Worm (Caenorhabditis elegans) whole organism, late embryonic: ENCODE results near the gene W04G3.11.

Experiments
- C08G9.2 ChIP-seq: sonication (generic microtip); optimal IDR thresholded peaks from 2 replicates; lab custom pipeline; 2016; ENCODE audit warnings: mild to moderate bottlenecking, missing genetic modification characterization, moderate library complexity, missing compliant biosample characterization
- K02D7.2 ChIP-seq: sonication (generic microtip); optimal IDR thresholded peaks from 2 replicates; lab custom pipeline; 2017; ENCODE audit warnings: mild to moderate bottlenecking, missing genetic modification characterization, missing compliant biosample characterization
- T23F11.4 ChIP-seq: fragments of 200-800 bp; sonication (Bioruptor generic); optimal IDR thresholded peaks from 2 replicates; lab custom pipeline; 2018; ENCODE audit warnings: mild to moderate bottlenecking, missing genetic modification characterization, missing compliant biosample characterization
- Y22D7AL.16 ChIP-seq: sonication (generic microtip); optimal IDR thresholded peaks from 2 replicates; lab custom pipeline; 2016; ENCODE audit warnings: missing genetic modification characterization, missing compliant biosample characterization
- ahr-1 ChIP-seq: sonication (generic microtip); optimal IDR thresholded peaks from 2 replicates; lab custom pipeline; 2016; ENCODE audit warnings: missing genetic modification characterization, missing compliant biosample characterization
- ceh-14 ChIP-seq: sonication (generic microtip); optimal IDR thresholded peaks from 2 replicates; lab custom pipeline; 2016; ENCODE audit warnings: missing genotype, missing genetic modification characterization, missing compliant biosample characterization
- ceh-18 ChIP-seq: sonication (generic microtip); optimal IDR thresholded peaks from 2 replicates; lab custom pipeline; 2016; ENCODE audit warnings: missing genetic modification characterization, missing compliant biosample characterization
- ceh-45 ChIP-seq: fragments of 200-800 bp; sonication (Bioruptor generic); IDR thresholded peaks from 2 replicates; pipeline ENCODE4 v1.3.6; 2022; ENCODE audit warnings: missing genetic modification reagents, missing genetic modification characterization, missing compliant biosample characterization
- ceh-48 ChIP-seq: sonication (generic microtip); optimal IDR thresholded peaks from 2 replicates; lab custom pipeline; 2016; ENCODE audit warnings: missing genetic modification characterization, inconsistent platforms, missing compliant biosample characterization
- ceh-9 ChIP-seq: sonication (generic microtip); optimal IDR thresholded peaks from 2 replicates; lab custom pipeline; 2016; ENCODE audit warnings: mild to moderate bottlenecking, missing genetic modification characterization, inconsistent platforms, missing compliant biosample characterization
- dve-1 ChIP-seq: sonication (generic microtip); optimal IDR thresholded peaks from 2 replicates; lab custom pipeline; 2017; ENCODE audit warnings: antibody characterized with exemption, mild to moderate bottlenecking, missing genetic modification characterization, missing compliant biosample characterization
- elt-2 ChIP-seq: sonication (generic microtip); optimal IDR thresholded peaks from 2 replicates; lab custom pipeline; 2016; ENCODE audit warnings: missing genetic modification reagents, missing genetic modification characterization, missing compliant biosample characterization
- elt-4 ChIP-seq: sonication (generic microtip); optimal IDR thresholded peaks from 2 replicates; lab custom pipeline; 2016; ENCODE audit warnings: missing genetic modification characterization, missing compliant biosample characterization
- eyg-1 ChIP-seq: sonication (generic microtip); optimal IDR thresholded peaks from 2 replicates; lab custom pipeline; 2016; ENCODE audit warnings: missing genotype, missing genetic modification characterization, missing compliant biosample characterization
- fax-1 ChIP-seq: sonication (generic microtip); optimal IDR thresholded peaks from 2 replicates; lab custom pipeline; 2016; ENCODE audit warnings: missing genotype, missing genetic modification characterization, missing compliant biosample characterization
- hlh-15 ChIP-seq: sonication (generic microtip); optimal IDR thresholded peaks from 2 replicates; lab custom pipeline; 2016; ENCODE audit warnings: missing genetic modification characterization, missing compliant biosample characterization
- hlh-30 ChIP-seq: sonication (generic microtip); optimal IDR thresholded peaks from 2 replicates; lab custom pipeline; 2017; ENCODE audit warnings: antibody characterized with exemption, missing genetic modification characterization, missing compliant biosample characterization; ENCODE audit not compliant: insufficient read depth
- madf-2 ChIP-seq: sonication (generic microtip); optimal IDR thresholded peaks from 2 replicates; lab custom pipeline; 2017; ENCODE audit warnings: missing genetic modification characterization, missing compliant biosample characterization
- nhr-232 ChIP-seq: sonication (generic microtip); optimal IDR thresholded peaks from 2 replicates; lab custom pipeline; 2016; ENCODE audit warnings: missing genetic modification characterization, missing compliant biosample characterization
- pag-3 ChIP-seq: sonication (generic microtip); optimal IDR thresholded peaks from 2 replicates; lab custom pipeline; 2016; ENCODE audit warnings: missing compliant biosample characterization, missing genetic modification characterization, borderline replicate concordance
- pat-9 ChIP-seq: fragments of 200-800 bp; sonication (Bioruptor generic); optimal IDR thresholded peaks from 2 replicates; lab custom pipeline; 2018; ENCODE audit warnings: mild to moderate bottlenecking, missing genetic modification characterization, moderate library complexity, missing compliant biosample characterization
- pax-1 ChIP-seq: fragments of 150-350 bp; optimal IDR thresholded peaks from 2 replicates; lab custom pipeline; 2014; ENCODE audit warnings: missing biosample characterization, missing genetic modification characterization
- pha-4 ChIP-seq: fragments of 150-350 bp; optimal IDR thresholded peaks from 2 replicates; lab custom pipeline; 2018; ENCODE audit warnings: missing biosample characterization, missing genetic modification reagents, missing genetic modification characterization
- ref-2 ChIP-seq: sonication (generic microtip); optimal IDR thresholded peaks from 2 replicates; lab custom pipeline; 2016; ENCODE audit warnings: missing genetic modification characterization, missing compliant biosample characterization
- sdc-2 ChIP-seq: sonication (generic microtip); optimal IDR thresholded peaks from 2 replicates; lab custom pipeline; 2016; ENCODE audit warnings: missing genotype, missing genetic modification characterization, missing compliant biosample characterization
- sox-2 ChIP-seq: fragments of 200-800 bp; sonication (Bioruptor generic); IDR thresholded peaks from 2 replicates; pipeline ENCODE4 v1.3.6; 2022; ENCODE audit warnings: missing genetic modification reagents, missing genetic modification characterization, missing compliant biosample characterization
- sox-4 ChIP-seq: sonication (generic microtip); optimal IDR thresholded peaks from 2 replicates; lab custom pipeline; 2017; ENCODE audit warnings: mild to moderate bottlenecking, missing genetic modification characterization, inconsistent platforms, missing compliant biosample characterization
- syd-9 ChIP-seq: sonication (generic microtip); optimal IDR thresholded peaks from 2 replicates; lab custom pipeline; 2016; ENCODE audit warnings: mild to moderate bottlenecking, missing genetic modification characterization, moderate library complexity, missing compliant biosample characterization
- tbx-2 ChIP-seq: sonication (generic microtip); optimal IDR thresholded peaks from 2 replicates; lab custom pipeline; 2016; ENCODE audit warnings: missing genetic modification characterization, missing compliant biosample characterization
- tbx-7 ChIP-seq: sonication (generic microtip); optimal IDR thresholded peaks from 2 replicates; lab custom pipeline; 2016; ENCODE audit warnings: missing genotype, missing genetic modification characterization, missing compliant biosample characterization
- unc-42 ChIP-seq: sonication (generic microtip); optimal IDR thresholded peaks from 2 replicates; lab custom pipeline; 2016; ENCODE audit warnings: missing genotype, missing genetic modification characterization, missing compliant biosample characterization
- unc-55 ChIP-seq: sonication (generic microtip); optimal IDR thresholded peaks from 2 replicates; lab custom pipeline; 2017; ENCODE audit warnings: missing biosample characterization, missing genetic modification reagents, missing genetic modification characterization
- ztf-16 ChIP-seq: sonication (generic microtip); optimal IDR thresholded peaks from 2 replicates; lab custom pipeline; 2017; ENCODE audit warnings: missing genetic modification characterization, missing compliant biosample characterization

W04G3.11 gene

DNA sequence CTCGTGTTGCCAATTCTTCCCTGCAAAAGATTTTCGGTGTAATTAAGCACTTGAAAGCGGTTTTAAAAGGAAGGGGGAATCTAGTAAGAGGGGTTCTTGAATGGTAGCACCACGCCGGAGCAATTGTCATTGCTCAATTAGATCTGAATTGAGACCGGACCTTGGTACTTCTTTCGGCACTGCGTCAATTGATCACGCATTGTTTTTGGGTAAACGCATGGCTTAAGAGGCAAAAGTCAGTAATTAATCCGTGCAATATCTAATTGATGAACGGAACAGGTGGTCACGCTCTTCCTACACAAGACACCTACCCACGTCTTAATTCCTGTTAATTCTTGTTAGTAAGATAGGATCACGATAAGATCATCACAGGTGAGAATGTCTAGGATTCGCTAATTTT, 35.0 kb downstream of the W04G3.11 start:
- TF ChIP-seq ref-2 (tag; lab: Kevin White, UChicago) (peak; percentile 11), pat-9 (tag; lab: Kevin White, UChicago) (no peak), sox-2 (GFP tag; lab: Robert Waterston, UW) (no peak)
- TF ChIP-seq, all 69 proteins: peak for 1

DNA sequence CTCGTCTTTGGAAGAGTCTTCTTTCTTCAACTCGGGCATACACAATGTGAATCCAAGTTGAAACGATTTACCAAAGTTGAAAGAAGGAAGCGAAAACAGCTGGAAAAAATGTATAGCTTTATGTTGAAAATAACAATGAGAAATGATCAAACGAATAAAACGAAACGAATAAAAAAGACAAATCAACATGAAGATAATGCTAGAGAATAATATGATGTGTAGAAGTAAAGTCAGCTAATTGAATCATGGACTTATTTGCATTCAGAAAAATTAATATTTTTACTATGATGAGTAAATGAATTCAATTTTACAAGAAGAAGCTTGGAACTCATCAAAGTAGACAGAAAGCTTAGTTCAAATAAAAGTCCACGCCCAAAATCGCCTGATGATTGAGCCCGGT, 36.5 kb downstream of the W04G3.11 start, which contains the start of gene alr-1:
Gene alr-1, minus strand, starts transcription at position 101 of the 400 bp plus-strand sequence.
- TF ChIP-seq tbx-7 (tag; lab: Kevin White, UChicago) (no peak), madf-2 (tag; lab: Kevin White, UChicago) (no peak), C08G9.2 (tag; lab: Kevin White, UChicago) (no peak), ceh-48 (no peak), pat-9 (tag; lab: Kevin White, UChicago) (no peak), ahr-1 (tag; lab: Kevin White, UChicago) (no peak), ref-2 (tag; lab: Kevin White, UChicago) (no peak), Y22D7AL.16 (tag; lab: Kevin White, UChicago) (no peak), pha-4 (tag; lab: Kevin White, UChicago) (no peak), tbx-2 (no peak), pax-1 (no peak), ceh-45 (GFP tag; lab: Robert Waterston, UW) (no peak), fax-1 (tag; lab: Kevin White, UChicago) (no peak), sdc-2 (tag; lab: Kevin White, UChicago) (no peak), dve-1 (no peak), hlh-30 (no peak), ceh-14 (tag; lab: Kevin White, UChicago) (no peak), eyg-1 (tag; lab: Kevin White, UChicago) (no peak), syd-9 (no peak)

DNA sequence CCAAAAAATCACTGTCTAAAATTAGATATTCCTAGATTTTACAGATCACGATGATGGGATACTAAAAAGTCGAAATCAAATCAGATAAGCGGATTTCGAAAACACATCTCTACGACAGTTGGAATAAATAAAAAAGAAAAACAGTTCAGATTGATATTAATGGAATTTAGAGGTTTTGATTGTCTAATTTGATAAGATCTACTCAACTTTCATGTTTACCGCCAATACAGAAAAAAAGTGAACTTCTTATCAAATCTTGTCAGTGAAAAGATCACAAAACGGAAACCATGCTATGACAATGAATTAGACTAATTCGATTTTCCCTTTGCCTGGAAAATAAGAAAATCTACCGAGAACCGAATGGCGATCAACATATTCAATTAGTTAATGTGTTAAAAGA, 37.3 kb downstream of the W04G3.11 start:
- TF ChIP-seq hlh-15 (tag; lab: Kevin White, UChicago) (no peak), nhr-232 (tag; lab: Kevin White, UChicago) (no peak), unc-55 (GFP tag; lab: Kevin White, UChicago) (no peak), ztf-16 (tag; lab: Kevin White, UChicago) (no peak)

DNA sequence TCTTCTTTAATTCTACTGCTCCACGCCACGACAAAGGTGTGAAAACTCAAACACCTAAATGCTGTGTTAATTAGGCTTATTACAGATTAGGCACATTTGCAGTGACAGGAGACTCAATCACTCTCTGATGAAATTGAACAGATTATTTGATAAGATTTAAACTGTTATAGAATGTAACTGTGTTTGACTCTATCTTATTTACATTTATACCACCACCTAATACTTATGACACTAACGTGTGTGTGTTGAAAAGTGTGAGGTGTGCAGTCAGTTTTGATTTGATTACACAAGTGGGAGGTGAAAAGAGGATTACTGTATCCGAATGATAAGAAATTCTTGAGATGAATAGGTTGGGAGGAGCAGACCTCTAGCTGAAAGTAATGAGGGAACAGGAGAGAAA, 43.3 kb downstream of the W04G3.11 start:
- TF ChIP-seq elt-2 (tag; lab: Kevin White, UChicago) (peak; percentile 49), ceh-18 (no peak)

DNA sequence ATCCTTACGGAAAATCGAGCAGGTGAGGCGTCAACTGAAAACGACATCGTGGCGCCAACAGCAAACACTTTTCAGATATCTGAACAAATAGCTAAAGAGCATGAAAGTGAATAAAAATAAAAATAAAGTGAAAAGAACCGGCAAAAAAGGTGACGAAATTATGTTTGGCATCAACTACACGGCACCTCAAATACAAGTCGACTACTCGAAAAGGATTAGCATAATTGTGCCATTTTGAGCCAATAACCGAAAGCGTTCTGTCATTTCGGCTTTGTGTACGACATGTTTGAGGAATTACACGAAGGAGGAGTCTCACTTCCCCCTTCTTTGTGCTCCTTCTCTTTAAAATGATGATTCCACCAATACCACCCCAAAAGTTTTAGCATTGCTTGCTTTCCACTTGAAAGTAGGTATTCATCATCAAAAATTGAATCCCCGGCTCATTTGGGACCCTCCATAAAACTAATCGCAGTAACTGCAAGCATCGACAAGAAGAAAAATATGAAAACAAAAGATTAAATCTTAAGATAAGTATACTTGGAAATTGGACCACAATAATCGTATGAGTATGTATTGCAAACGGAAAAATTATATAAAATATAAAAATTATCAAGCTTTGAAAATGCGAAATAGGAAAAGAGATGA, 45.9 kb downstream of the W04G3.11 start:
- no peak for TF ChIP-seq dve-1

DNA sequence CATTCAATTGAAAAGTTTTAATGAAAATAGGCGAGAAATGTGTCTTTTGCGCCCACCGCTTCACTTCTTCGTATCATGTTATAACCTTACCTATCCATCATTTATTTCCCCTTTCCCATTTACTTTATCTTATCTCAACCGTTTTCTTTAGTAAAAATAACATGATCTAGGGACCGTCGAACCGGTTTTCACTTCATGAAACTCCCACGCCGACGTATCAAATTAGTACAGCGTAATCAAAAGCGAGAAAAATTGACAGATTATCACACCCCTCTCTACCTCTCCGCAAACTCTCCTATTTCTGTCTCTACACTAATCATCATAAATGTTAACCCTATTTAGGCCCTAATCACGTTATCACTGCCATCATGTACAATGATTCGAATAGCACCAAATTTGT, 48.0 kb downstream of the W04G3.11 start:
- no peak for TF ChIP-seq ceh-9 (tag; lab: Kevin White, UChicago)
- TF ChIP-seq pax-1, result no peak
- TF ChIP-seq syd-9, result no peak
- TF ChIP-seq sdc-2 (tag; lab: Kevin White, UChicago), result no peak
- no peak for TF ChIP-seq dve-1
- no peak for TF ChIP-seq elt-4 (tag; lab: Kevin White, UChicago)
- TF ChIP-seq K02D7.2, result no peak
- TF ChIP-seq pag-3 (tag; lab: Kevin White, UChicago), result no peak
- TF ChIP-seq unc-42, result no peak
- TF ChIP-seq sox-4, result no peak
- TF ChIP-seq T23F11.4 (GFP tag; lab: Kevin White, UChicago), result no peak
- TF ChIP-seq tbx-2, result no peak
- TF ChIP-seq, all 69 proteins: peak for 0
